Fruit fly (Drosophila melanogaster) whole organism, embryonic: Measurements from ENCODE around the gene Cyp4d1.
A peak's percentile ranks its signal among the peaks of the same experiment; 100 is the strongest.

Experiments
- BtbVII ChIP-seq: fragments of 200-800 bp; sonication (Bioruptor generic); optimal IDR thresholded peaks from 3 replicates; lab custom pipeline; 2017; ENCODE audit warnings: missing biosample characterization, mild to moderate bottlenecking, missing genetic modification characterization
- CG10431 ChIP-seq: fragments of 200-800 bp; sonication (Bioruptor generic); optimal IDR thresholded peaks from 3 replicates; lab custom pipeline; 2018; ENCODE audit warnings: missing biosample characterization, mild to moderate bottlenecking, missing genetic modification characterization
- CG10979 ChIP-seq: fragments of 200-800 bp; sonication (Bioruptor generic); optimal IDR thresholded peaks from 2 replicates; lab custom pipeline; 2018; ENCODE audit warnings: missing biosample characterization, mild to moderate bottlenecking, missing genetic modification characterization, moderate library complexity
- CG11695 ChIP-seq: fragments of 200-800 bp; sonication (Bioruptor generic); IDR thresholded peaks from 3 replicates; pipeline ENCODE4 v1.3.6; 2022; ENCODE audit warnings: missing biosample characterization, missing genetic modification characterization
- CG13424 ChIP-seq: fragments of 200-800 bp; sonication (Bioruptor generic); optimal IDR thresholded peaks from 2 replicates; lab custom pipeline; 2019; ENCODE audit warnings: missing biosample characterization, mild to moderate bottlenecking, missing genetic modification characterization, moderate library complexity
- CG14667 ChIP-seq: fragments of 200-800 bp; sonication (Bioruptor generic); IDR thresholded peaks from 2 replicates; pipeline ENCODE4 v1.3.6; 2022; ENCODE audit warnings: missing biosample characterization, missing genetic modification characterization
- CG15601 ChIP-seq: fragments of 200-800 bp; sonication (Bioruptor generic); optimal IDR thresholded peaks from 3 replicates; lab custom pipeline; 2019; ENCODE audit warnings: missing biosample characterization, mild to moderate bottlenecking, missing genetic modification characterization, moderate library complexity
- CG17568 ChIP-seq: fragments of 200-800 bp; sonication (Bioruptor generic); optimal IDR thresholded peaks from 2 replicates; lab custom pipeline; 2018; ENCODE audit warnings: missing biosample characterization, mild to moderate bottlenecking, missing genetic modification characterization, moderate library complexity
- CG3407 ChIP-seq: fragments of 200-800 bp; sonication (Bioruptor generic); optimal IDR thresholded peaks from 2 replicates; lab custom pipeline; 2018; ENCODE audit warnings: missing biosample characterization, mild to moderate bottlenecking, missing genetic modification characterization
- CG6272 ChIP-seq: fragments of 200-800 bp; sonication (Bioruptor generic); IDR thresholded peaks from 2 replicates; pipeline ENCODE4 v1.3.6; 2022; ENCODE audit warnings: missing biosample characterization, missing genetic modification characterization
- CG6765 ChIP-seq: fragments of 200-800 bp; sonication (Bioruptor generic); optimal IDR thresholded peaks from 3 replicates; lab custom pipeline; 2017; ENCODE audit warnings: missing biosample characterization, mild to moderate bottlenecking, missing genetic modification characterization
- CG7745 ChIP-seq: fragments of 200-800 bp; sonication (Bioruptor generic); optimal IDR thresholded peaks from 2 replicates; lab custom pipeline; 2018; ENCODE audit warnings: missing biosample characterization, mild to moderate bottlenecking, missing genetic modification characterization, moderate library complexity
- CG9876 ChIP-seq: fragments of 200-800 bp; sonication (Bioruptor generic); optimal IDR thresholded peaks from 2 replicates; lab custom pipeline; 2016; ENCODE audit warnings: missing biosample characterization, missing genetic modification characterization
- Drgx ChIP-seq: fragments of 200-800 bp; sonication (Bioruptor generic); IDR thresholded peaks from 2 replicates; pipeline ENCODE4 v1.3.6; 2022; ENCODE audit warnings: missing biosample characterization, missing genetic modification characterization
- HLH3B ChIP-seq: fragments of 200-800 bp; sonication (Bioruptor generic); IDR thresholded peaks from 2 replicates; pipeline ENCODE4 v1.3.6; 2022; ENCODE audit warnings: missing biosample characterization, missing genetic modification characterization
- HmgZ ChIP-seq: fragments of 200-800 bp; sonication (Bioruptor generic); optimal IDR thresholded peaks from 2 replicates; lab custom pipeline; 2018; ENCODE audit warnings: missing biosample characterization, mild to moderate bottlenecking, missing genetic modification characterization
- Hr39 ChIP-seq: fragments of >200 bp; optimal IDR thresholded peaks from 2 replicates; lab custom pipeline; 2017
- Meics ChIP-seq: fragments of 200-800 bp; sonication (Bioruptor generic); optimal IDR thresholded peaks from 2 replicates; lab custom pipeline; 2017; ENCODE audit warnings: missing biosample characterization, mild to moderate bottlenecking, missing genetic modification characterization
- Oli ChIP-seq: fragments of 200-800 bp; sonication (Bioruptor generic); optimal IDR thresholded peaks from 2 replicates; lab custom pipeline; 2018; ENCODE audit warnings: missing biosample characterization, mild to moderate bottlenecking, missing genetic modification characterization, moderate library complexity
- Ravus ChIP-seq: fragments of 200-800 bp; sonication (Bioruptor generic); IDR thresholded peaks from 2 replicates; pipeline ENCODE4 v1.3.6; 2022; ENCODE audit warnings: missing biosample characterization, missing genetic modification characterization
- Sry-β ChIP-seq: fragments of 200-800 bp; sonication (Bioruptor generic); optimal IDR thresholded peaks from 2 replicates; lab custom pipeline; 2018; ENCODE audit warnings: missing biosample characterization, mild to moderate bottlenecking, missing genetic modification characterization, moderate library complexity
- Taf1 ChIP-seq: fragments of 200-800 bp; sonication (Bioruptor generic); IDR thresholded peaks from 2 replicates; pipeline ENCODE4 v1.3.6; 2022; ENCODE audit warnings: missing biosample characterization, missing genetic modification characterization
- Vsx1 ChIP-seq: fragments of 200-800 bp; sonication (Bioruptor generic); optimal IDR thresholded peaks from 2 replicates; lab custom pipeline; 2017; ENCODE audit warnings: missing biosample characterization, mild to moderate bottlenecking, missing genetic modification characterization, missing genetic modification reagents
- Xbp1 ChIP-seq: fragments of 200-800 bp; sonication (Bioruptor generic); optimal IDR thresholded peaks from 3 replicates; lab custom pipeline; 2016; ENCODE audit warnings: missing biosample characterization, mild to moderate bottlenecking, missing genetic modification characterization
- br ChIP-seq: fragments of >200 bp; optimal IDR thresholded peaks from 2 replicates; lab custom pipeline; 2017
- chn ChIP-seq: fragments of 200-800 bp; sonication (Bioruptor generic); optimal IDR thresholded peaks from 2 replicates; lab custom pipeline; 2016; ENCODE audit warnings: missing biosample characterization, missing genetic modification characterization
- cwo ChIP-seq: fragments of 200-800 bp; sonication (Bioruptor generic); optimal IDR thresholded peaks from 3 replicates; lab custom pipeline; 2017; ENCODE audit warnings: missing biosample characterization, missing genetic modification characterization, mild to moderate bottlenecking, moderate library complexity, missing genetic modification reagents
- dimm ChIP-seq: fragments of 200-800 bp; sonication (Bioruptor generic); IDR thresholded peaks from 2 replicates; pipeline ENCODE4 v1.3.6; 2022; ENCODE audit warnings: missing biosample characterization, missing genetic modification characterization
- grn ChIP-seq: fragments of 200-800 bp; sonication (Bioruptor generic); optimal IDR thresholded peaks from 3 replicates; lab custom pipeline; 2017; ENCODE audit warnings: missing biosample characterization, missing genetic modification characterization
- hkb ChIP-seq, 2 experiments: fragments of 200-800 bp in 1 of 2; fragments of >200 bp in 1 of 2; sonication (Bioruptor generic) in 1 of 2; IDR thresholded peaks in 1 of 2; optimal IDR thresholded peaks in 1 of 2; 2 replicates each; pipeline versions ENCODE4 v1.3.6 to Lab custom; 2017 to 2022; ENCODE audit warnings: missing biosample characterization in 1 of 2, missing genetic modification characterization in 1 of 2
- kah ChIP-seq: fragments of 200-800 bp; sonication (Bioruptor generic); optimal IDR thresholded peaks from 2 replicates; lab custom pipeline; 2018; ENCODE audit warnings: missing biosample characterization, mild to moderate bottlenecking, missing genetic modification characterization
- ken ChIP-seq: fragments of 200-800 bp; sonication (Bioruptor generic); IDR thresholded peaks from 3 replicates; pipeline ENCODE4 v1.3.6; 2022; ENCODE audit warnings: missing biosample characterization, missing genetic modification characterization
- lbe ChIP-seq: fragments of 200-800 bp; sonication (Bioruptor generic); optimal IDR thresholded peaks from 2 replicates; lab custom pipeline; 2016; ENCODE audit warnings: missing biosample characterization, mild to moderate bottlenecking, missing genetic modification characterization
- maf-S ChIP-seq: fragments of 200-800 bp; sonication (Bioruptor generic); optimal IDR thresholded peaks from 2 replicates; lab custom pipeline; 2016; ENCODE audit warnings: missing biosample characterization, missing genetic modification characterization
- nom ChIP-seq: fragments of 200-800 bp; sonication (Bioruptor generic); optimal IDR thresholded peaks from 2 replicates; lab custom pipeline; 2017; ENCODE audit warnings: missing biosample characterization, missing genetic modification characterization, mild to moderate bottlenecking, moderate library complexity, missing genetic modification reagents
- pan ChIP-seq, 4 experiments: fragments of >200 bp in 3 of 4; fragments of 200-800 bp in 1 of 4; sonication (Bioruptor generic) in 1 of 4; optimal IDR thresholded peaks in 3 of 4; IDR thresholded peaks in 1 of 4; 2 replicates each; pipeline versions ENCODE4 v1.3.6 to Lab custom; 2017 to 2022; ENCODE audit warnings: missing biosample characterization in 2 of 4, missing genetic modification characterization in 2 of 4, mixed read lengths in 1 of 4
- pita ChIP-seq: fragments of 200-800 bp; sonication (Bioruptor generic); optimal IDR thresholded peaks from 2 replicates; lab custom pipeline; 2017; ENCODE audit warnings: missing biosample characterization, mild to moderate bottlenecking, missing genetic modification characterization
- pnt ChIP-seq: fragments of 200-800 bp; sonication (Bioruptor generic); optimal IDR thresholded peaks from 3 replicates; lab custom pipeline; 2016; ENCODE audit warnings: missing biosample characterization, missing genetic modification characterization
- prd ChIP-seq, 3 experiments: fragments of >200 bp in 2 of 3; fragments of 200-800 bp in 1 of 3; sonication (Bioruptor generic) in 1 of 3; optimal IDR thresholded peaks in 2 of 3; IDR thresholded peaks in 1 of 3; 2 replicates in 2 of 3; 3 replicates in 1 of 3; pipeline versions ENCODE4 v1.3.6 to Lab custom; 2017 to 2022; ENCODE audit warnings: missing biosample characterization in 1 of 3, missing genetic modification characterization in 1 of 3
- run ChIP-seq: fragments of 200-800 bp; sonication (Bioruptor generic); optimal IDR thresholded peaks from 3 replicates; lab custom pipeline; 2018; ENCODE audit warnings: missing biosample characterization, mild to moderate bottlenecking, missing genetic modification characterization
- salm ChIP-seq: fragments of 200-800 bp; sonication (Bioruptor generic); optimal IDR thresholded peaks from 2 replicates; lab custom pipeline; 2018; ENCODE audit warnings: missing biosample characterization, mild to moderate bottlenecking, missing genetic modification characterization
- seq ChIP-seq: fragments of 200-800 bp; sonication (Bioruptor generic); IDR thresholded peaks from 2 replicates; pipeline ENCODE4 v1.3.6; 2022; ENCODE audit warnings: missing biosample characterization, missing genetic modification characterization
- slp2 ChIP-seq: fragments of 200-800 bp; sonication (Bioruptor generic); optimal IDR thresholded peaks from 2 replicates; lab custom pipeline; 2016; ENCODE audit warnings: missing biosample characterization, missing genetic modification characterization
- so ChIP-seq: fragments of 200-800 bp; sonication (Bioruptor generic); IDR thresholded peaks from 3 replicates; pipeline ENCODE4 v1.3.6; 2022; ENCODE audit warnings: missing biosample characterization, missing genetic modification characterization
- sqz ChIP-seq: fragments of 200-800 bp; sonication (Bioruptor generic); optimal IDR thresholded peaks from 3 replicates; lab custom pipeline; 2018; ENCODE audit warnings: missing biosample characterization, mild to moderate bottlenecking, missing genetic modification characterization
- ssp ChIP-seq: fragments of 200-800 bp; sonication (Bioruptor generic); IDR thresholded peaks from 2 replicates; pipeline ENCODE4 v1.3.6; 2022; ENCODE audit warnings: missing biosample characterization, missing genetic modification characterization
- tin ChIP-seq: fragments of 200-800 bp; sonication (Bioruptor generic); optimal IDR thresholded peaks from 3 replicates; lab custom pipeline; 2016; ENCODE audit warnings: missing biosample characterization, missing genetic modification characterization
- usp ChIP-seq: fragments of >200 bp; optimal IDR thresholded peaks from 2 replicates; lab custom pipeline; 2017; ENCODE audit warnings: missing biosample characterization, missing genetic modification characterization
- zf30C ChIP-seq: fragments of 200-800 bp; sonication (Bioruptor generic); optimal IDR thresholded peaks from 3 replicates; lab custom pipeline; 2018; ENCODE audit warnings: missing biosample characterization, mild to moderate bottlenecking, missing genetic modification characterization

The Cyp4d1 gene

DNA sequence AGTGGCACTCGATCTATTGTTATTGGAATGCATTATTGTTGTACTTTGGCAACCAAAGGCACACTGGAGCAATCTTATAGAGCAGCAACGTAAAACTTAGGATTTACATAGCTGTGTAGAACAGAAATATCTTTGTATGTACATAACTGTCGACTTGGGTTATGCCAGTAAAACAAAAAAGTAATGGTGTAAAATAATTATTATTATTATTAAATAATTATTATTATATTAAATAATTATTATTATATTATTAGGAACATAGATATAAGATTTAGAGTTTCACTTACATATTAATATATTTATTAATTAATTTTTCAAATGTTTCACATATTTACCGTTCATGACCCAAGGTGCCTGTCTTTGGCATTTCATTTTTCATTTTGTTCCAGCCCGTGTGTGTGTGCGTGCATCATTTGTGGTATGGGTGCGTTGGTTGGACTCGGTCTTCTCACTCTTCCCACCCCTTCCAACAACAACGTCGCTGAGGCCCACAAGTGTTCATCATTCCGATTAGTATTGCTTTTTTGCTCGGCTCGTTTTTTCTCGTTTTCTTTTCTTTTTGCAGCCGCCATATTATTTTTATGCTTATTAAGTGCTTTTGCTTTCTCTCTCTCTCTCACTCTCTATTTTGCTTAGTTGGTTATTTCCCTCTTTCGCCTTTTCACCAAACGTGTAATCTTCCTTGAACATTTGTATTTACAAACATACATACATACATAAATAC lies 37.9 kb downstream of the Cyp4d1 start (continued):
- peak; percentile 63 for TF ChIP-seq lbe (GFP tag; lab: Kevin White, UChicago)
- TF ChIP-seq BtbVII (GFP tag; lab: Kevin White, UChicago) = peak; percentile 98
- peak; percentile 98 for TF ChIP-seq Meics
- TF ChIP-seq CG11695 (GFP tag; lab: Robert Waterston, UW) = peak; percentile 96
- TF ChIP-seq CG6272 (GFP tag; lab: Robert Waterston, UW) = peak; percentile 85
- peak; percentile 93 for TF ChIP-seq Xbp1 (GFP tag; lab: Kevin White, UChicago)
- TF ChIP-seq usp = no peak
- TF ChIP-seq ken (GFP tag; lab: Robert Waterston, UW) = peak; percentile 92
- TF ChIP-seq pnt (GFP tag; lab: Kevin White, UChicago) = peak; percentile 86
- no peak for TF ChIP-seq pan (optimal IDR thresholded peaks at IDR 0.05; lab: Kevin White, UChicago)
- peak in 1 of 2 experiments; percentile 90 for TF ChIP-seq pan (GFP tag; optimal IDR thresholded peaks at IDR 0.05 in 1 of 2, IDR thresholded peaks at IDR 0.05 in 1 of 2)
- TF ChIP-seq chn = peak; percentile 84
- TF ChIP-seq so (GFP tag; lab: Robert Waterston, UW) = peak; percentile 91; the same call in 2 of the 3 replicates
- peak; percentile 8 for TF ChIP-seq CG7745 (tag; lab: Kevin White, UChicago)
- no peak for TF ChIP-seq prd (optimal IDR thresholded peaks at IDR 0.05; lab: Kevin White, UChicago)
- TF ChIP-seq prd (GFP tag; IDR thresholded peaks at IDR 0.05; lab: Robert Waterston, UW) = peak; percentile 95
- TF ChIP-seq run (tag; lab: Kevin White, UChicago) = peak; percentile 95
- peak; percentile 84 for TF ChIP-seq Ravus (GFP tag; lab: Robert Waterston, UW)
- peak; percentile 35 for TF ChIP-seq zf30C (GFP tag; lab: Kevin White, UChicago)
- TF ChIP-seq tin (GFP tag; lab: Kevin White, UChicago) = peak; percentile 95
- peak; percentile 99 for TF ChIP-seq CG10979
- peak; percentile 82 for TF ChIP-seq CG17568
- TF ChIP-seq dimm (GFP tag; lab: Robert Waterston, UW) = peak; percentile 85
- peak; percentile 59 for TF ChIP-seq maf-S
- TF ChIP-seq salm (tag; lab: Kevin White, UChicago) = peak; percentile 96
- peak; percentile 66 for TF ChIP-seq CG9876 (GFP tag; lab: Kevin White, UChicago)
- peak; percentile 97 for TF ChIP-seq CG6765 (GFP tag; lab: Kevin White, UChicago)
- TF ChIP-seq Vsx1 (GFP tag; lab: Kevin White, UChicago) = peak; percentile 95
- TF ChIP-seq slp2 (GFP tag; lab: Kevin White, UChicago) = peak; percentile 89
- TF ChIP-seq HLH3B (GFP tag; lab: Robert Waterston, UW) = peak; percentile 86
- peak; percentile 97 for TF ChIP-seq CG15601
- no peak for TF ChIP-seq pita (GFP tag; lab: Kevin White, UChicago)
- TF ChIP-seq seq (GFP tag; lab: Robert Waterston, UW) = peak; percentile 84
- TF ChIP-seq CG14667 (GFP tag; lab: Robert Waterston, UW) = peak; percentile 87
- no peak for TF ChIP-seq Hr39 (lab: Kevin White, UChicago)
- TF ChIP-seq br (lab: Kevin White, UChicago) = no peak
- peak; percentile 99 for TF ChIP-seq Oli (tag; lab: Kevin White, UChicago)
- TF ChIP-seq Taf1 (GFP tag; lab: Robert Waterston, UW) = peak; percentile 77
- TF ChIP-seq nom (GFP tag; lab: Kevin White, UChicago) = peak; percentile 90
- TF ChIP-seq cwo (GFP tag; lab: Kevin White, UChicago) = peak; percentile 96
- peak; percentile 99 for TF ChIP-seq CG13424 (tag; lab: Kevin White, UChicago)
- no peak for TF ChIP-seq hkb (optimal IDR thresholded peaks at IDR 0.05; lab: Kevin White, UChicago)
- TF ChIP-seq hkb (GFP tag; IDR thresholded peaks at IDR 0.05; lab: Robert Waterston, UW) = peak; percentile 93
- TF ChIP-seq CG10431 (GFP tag; lab: Kevin White, UChicago) = peak; percentile 94
- TF ChIP-seq Drgx (GFP tag; lab: Robert Waterston, UW) = peak; percentile 78
- peak; percentile 94 for TF ChIP-seq kah (GFP tag; lab: Kevin White, UChicago)
- TF ChIP-seq HmgZ (tag; lab: Kevin White, UChicago) = peak; percentile 81
- peak; percentile 94 for TF ChIP-seq CG3407 (GFP tag; lab: Kevin White, UChicago)
- TF ChIP-seq ssp (GFP tag; lab: Robert Waterston, UW) = peak; percentile 87
- peak; percentile 73 for TF ChIP-seq Sry-β (GFP tag; lab: Kevin White, UChicago)
- no peak for TF ChIP-seq grn (GFP tag; lab: Kevin White, UChicago)
- peak; percentile 78 for TF ChIP-seq sqz
